Worm (Caenorhabditis elegans) whole organism, L2 larva: ENCODE results near the gene agt-2.
A peak's percentile ranks its signal among the peaks of the same experiment; 100 is the strongest.

ENCODE experiments used
- C34F6.9 ChIP-seq: fragments of 150-350 bp; optimal IDR thresholded peaks from 2 replicates; lab custom pipeline; 2014; ENCODE audit warnings: missing biosample characterization, missing genetic modification characterization
- F13H6.1 ChIP-seq: sonication (generic microtip); optimal IDR thresholded peaks from 2 replicates; lab custom pipeline; 2016; ENCODE audit warnings: missing genetic modification characterization, missing compliant biosample characterization
- R02D3.7 ChIP-seq: fragments of 150-350 bp; optimal IDR thresholded peaks from 2 replicates; lab custom pipeline; 2014; ENCODE audit warnings: missing biosample characterization, missing genetic modification characterization
- Y55F3AM.14 ChIP-seq: fragments of 200-800 bp; sonication (Bioruptor generic); optimal IDR thresholded peaks from 2 replicates; lab custom pipeline; 2018; ENCODE audit warnings: mild to moderate bottlenecking, missing genetic modification characterization, missing compliant biosample characterization
- ZK546.5 ChIP-seq: sonication (generic microtip); optimal IDR thresholded peaks from 2 replicates; lab custom pipeline; 2017; ENCODE audit warnings: missing biosample characterization, missing genetic modification characterization
- alr-1 ChIP-seq: fragments of 150-350 bp; optimal IDR thresholded peaks from 2 replicates; lab custom pipeline; 2014; ENCODE audit warnings: missing biosample characterization, missing genetic modification characterization
- aly-2 ChIP-seq: fragments of 150-350 bp; optimal IDR thresholded peaks from 2 replicates; lab custom pipeline; 2014; ENCODE audit warnings: missing biosample characterization, missing genetic modification characterization
- ama-1 ChIP-seq: fragments of 150-350 bp; optimal IDR thresholded peaks from 2 replicates; lab custom pipeline; 2018; ENCODE audit warnings: inconsistent platforms
- blmp-1 ChIP-seq: sonication (generic microtip); optimal IDR thresholded peaks from 2 replicates; lab custom pipeline; 2017; ENCODE audit warnings: missing genetic modification characterization, mild to moderate bottlenecking, missing compliant biosample characterization, antibody characterized with exemption, moderate library complexity; ENCODE audit not compliant: insufficient read depth
- ceh-16 ChIP-seq: fragments of 150-350 bp; optimal IDR thresholded peaks from 2 replicates; lab custom pipeline; 2014; ENCODE audit warnings: missing biosample characterization, missing genetic modification characterization
- crh-2 ChIP-seq: sonication (generic microtip); optimal IDR thresholded peaks from 2 replicates; lab custom pipeline; 2017; ENCODE audit warnings: missing biosample characterization, missing genetic modification characterization
- dmd-4 ChIP-seq: sonication (generic microtip); optimal IDR thresholded peaks from 2 replicates; lab custom pipeline; 2017; ENCODE audit warnings: missing biosample characterization, missing genetic modification characterization
- egl-27 ChIP-seq: sonication (generic microtip); optimal IDR thresholded peaks from 3 replicates; lab custom pipeline; 2017; ENCODE audit warnings: missing biosample characterization, missing genetic modification reagents, missing genetic modification characterization
- elt-1 ChIP-seq: fragments of 150-350 bp; optimal IDR thresholded peaks from 2 replicates; lab custom pipeline; 2014; ENCODE audit warnings: missing biosample characterization, missing genetic modification characterization
- elt-3 ChIP-seq: sonication (generic microtip); optimal IDR thresholded peaks from 2 replicates; lab custom pipeline; 2017; ENCODE audit warnings: missing biosample characterization, missing genetic modification characterization
- fos-1 ChIP-seq: fragments of 150-350 bp; optimal IDR thresholded peaks from 2 replicates; lab custom pipeline; 2014; ENCODE audit warnings: missing biosample characterization, missing genetic modification characterization
- gmeb-1 ChIP-seq: fragments of 150-350 bp; optimal IDR thresholded peaks from 2 replicates; lab custom pipeline; 2014; ENCODE audit warnings: missing biosample characterization, missing genetic modification characterization
- lin-11 ChIP-seq: fragments of 150-350 bp; sonication (generic microtip); optimal IDR thresholded peaks from 2 replicates; lab custom pipeline; 2014; ENCODE audit warnings: missing biosample characterization, missing genetic modification characterization, inconsistent platforms, mixed read lengths
- lin-13 ChIP-seq: fragments of 150-350 bp; optimal IDR thresholded peaks from 2 replicates; lab custom pipeline; 2014; ENCODE audit warnings: missing biosample characterization, missing genetic modification reagents, missing genetic modification characterization
- lsy-2 ChIP-seq, 2 experiments: fragments of 150-350 bp in 1 of 2; sonication (generic microtip) in 1 of 2; optimal IDR thresholded peaks; 2 replicates each; lab custom pipeline; 2014 to 2017; ENCODE audit warnings: missing biosample characterization in 2 of 2, missing genetic modification characterization in 2 of 2
- mab-5 ChIP-seq: fragments of 150-350 bp; optimal IDR thresholded peaks from 2 replicates; lab custom pipeline; 2014; ENCODE audit warnings: missing biosample characterization, missing genetic modification characterization
- mbf-1 ChIP-seq: sonication (generic microtip); optimal IDR thresholded peaks from 2 replicates; lab custom pipeline; 2017; ENCODE audit warnings: missing biosample characterization, missing genetic modification characterization
- nhr-10 ChIP-seq: sonication (generic microtip); optimal IDR thresholded peaks from 2 replicates; lab custom pipeline; 2017; ENCODE audit warnings: missing biosample characterization, missing genetic modification characterization
- nhr-12 ChIP-seq: fragments of 150-350 bp; optimal IDR thresholded peaks from 2 replicates; lab custom pipeline; 2014; ENCODE audit warnings: missing biosample characterization, missing genetic modification characterization
- nhr-129 ChIP-seq: fragments of 150-350 bp; optimal IDR thresholded peaks from 2 replicates; lab custom pipeline; 2014; ENCODE audit warnings: missing biosample characterization, missing genetic modification characterization
- nhr-237 ChIP-seq: fragments of 150-350 bp; optimal IDR thresholded peaks from 2 replicates; lab custom pipeline; 2014; ENCODE audit warnings: missing biosample characterization, missing genetic modification characterization
- nhr-25 ChIP-seq: fragments of 150-350 bp; sonication (generic microtip); optimal IDR thresholded peaks from 3 replicates; lab custom pipeline; 2014; ENCODE audit warnings: missing biosample characterization, missing genetic modification characterization
- nhr-6 ChIP-seq: fragments of 150-350 bp; optimal IDR thresholded peaks from 2 replicates; lab custom pipeline; 2014; ENCODE audit warnings: missing biosample characterization, missing genetic modification characterization
- nhr-77 ChIP-seq: fragments of 150-350 bp; optimal IDR thresholded peaks from 2 replicates; lab custom pipeline; 2014; ENCODE audit warnings: missing biosample characterization, missing genetic modification characterization
- peb-1 ChIP-seq: fragments of 150-350 bp; optimal IDR thresholded peaks from 2 replicates; lab custom pipeline; 2014; ENCODE audit warnings: missing biosample characterization, missing genetic modification characterization
- sem-4 ChIP-seq: fragments of 150-350 bp; optimal IDR thresholded peaks from 2 replicates; lab custom pipeline; 2014; ENCODE audit warnings: missing biosample characterization, missing genetic modification reagents, missing genetic modification characterization
- skn-1 ChIP-seq: sonication (generic microtip); optimal IDR thresholded peaks from 2 replicates; lab custom pipeline; 2017; ENCODE audit warnings: missing biosample characterization, missing genetic modification characterization
- sma-9 ChIP-seq, 2 experiments: fragments of 150-350 bp in 1 of 2; sonication (generic microtip) in 1 of 2; optimal IDR thresholded peaks; 2 replicates each; lab custom pipeline; 2014 to 2016; ENCODE audit warnings: missing genetic modification characterization in 2 of 2, mild to moderate bottlenecking in 1 of 2, missing biosample characterization in 1 of 2, missing compliant biosample characterization in 1 of 2, missing genetic modification reagents in 1 of 2, moderate library complexity in 1 of 2
- snpc-4 ChIP-seq: fragments of 150-350 bp; optimal IDR thresholded peaks from 2 replicates; lab custom pipeline; 2014; ENCODE audit warnings: missing biosample characterization, missing genetic modification characterization
- unc-39 ChIP-seq: fragments of 150-350 bp; optimal IDR thresholded peaks from 2 replicates; lab custom pipeline; 2014; ENCODE audit warnings: missing biosample characterization, missing genetic modification characterization
- unc-62 ChIP-seq: fragments of 150-350 bp; optimal IDR thresholded peaks from 2 replicates; lab custom pipeline; 2014; ENCODE audit warnings: missing biosample characterization, missing genetic modification reagents, missing genetic modification characterization
- zag-1 ChIP-seq: fragments of 150-350 bp; optimal IDR thresholded peaks from 2 replicates; lab custom pipeline; 2014; ENCODE audit warnings: missing biosample characterization, missing genetic modification characterization
- ztf-11 ChIP-seq: sonication (generic microtip); optimal IDR thresholded peaks from 2 replicates; lab custom pipeline; 2017; ENCODE audit warnings: missing biosample characterization, missing genetic modification characterization
- ztf-4 ChIP-seq: fragments of 150-350 bp; optimal IDR thresholded peaks from 2 replicates; lab custom pipeline; 2014; ENCODE audit warnings: missing biosample characterization, missing genetic modification characterization

The agt-2 gene

ce11 chrII:5370641-5371040 lies 3.0 kb downstream of the agt-2 start, which contains the start of gene F09E5.12:
Gene F09E5.12 (minus strand): TSS chrII:5370741.
- TF ChIP-seq unc-39 (tag; lab: Kevin White, UChicago), result no peak
- TF ChIP-seq lin-11 (tag; lab: Kevin White, UChicago), result no peak
- TF ChIP-seq dmd-4 (tag; lab: Kevin White, UChicago), result no peak
- no peak for TF ChIP-seq lin-13 (GFP tag; lab: Kevin White, UChicago)
- TF ChIP-seq nhr-12 (tag; lab: Kevin White, UChicago), result no peak
- no peak for TF ChIP-seq mab-5 (tag; lab: Kevin White, UChicago)
- TF ChIP-seq peb-1 (tag; lab: Kevin White, UChicago), result no peak
- no peak for TF ChIP-seq R02D3.7 (tag; lab: Kevin White, UChicago)
- TF ChIP-seq unc-62 (GFP tag; lab: Kevin White, UChicago), result no peak
- TF ChIP-seq mbf-1 (tag; lab: Kevin White, UChicago), result no peak
- no peak for TF ChIP-seq ama-1 (lab: Kevin White, UChicago)

DNA sequence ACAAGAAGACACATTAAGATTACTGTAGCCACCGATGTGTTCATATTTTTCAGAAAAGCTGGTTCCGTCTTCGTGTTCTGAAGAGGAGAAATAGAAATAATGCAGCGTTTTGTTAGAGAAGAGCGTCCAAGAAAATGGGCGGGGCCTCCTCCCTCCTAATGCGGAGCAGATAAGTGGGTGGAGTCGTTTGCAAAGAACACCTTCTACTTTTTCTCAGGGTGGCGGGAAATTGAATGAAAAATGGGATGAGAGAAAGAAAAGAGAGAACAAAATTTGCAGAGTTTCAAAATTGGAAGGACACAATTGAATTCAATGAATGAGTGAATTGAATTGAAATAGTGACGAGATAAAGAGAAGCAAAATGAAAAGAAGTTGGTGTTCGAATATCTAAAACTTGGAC lies 8.0 kb downstream of the agt-2 start, which contains the start of gene F09E5.16:
TSS of gene F09E5.16 (minus strand) at position 101 of the 400 bp plus-strand sequence.
- no peak for TF ChIP-seq nhr-10 (tag; lab: Kevin White, UChicago)
- no peak for TF ChIP-seq gmeb-1 (tag; lab: Kevin White, UChicago)
- no peak for TF ChIP-seq snpc-4 (tag; lab: Kevin White, UChicago)
- TF ChIP-seq elt-3 (tag; lab: Kevin White, UChicago), result no peak
- TF ChIP-seq nhr-129, result no peak
- TF ChIP-seq mbf-1 (tag; lab: Kevin White, UChicago), result no peak
- TF ChIP-seq nhr-6 (tag; lab: Kevin White, UChicago), result no peak
- no peak for TF ChIP-seq skn-1 (tag; lab: Kevin White, UChicago)
- no peak for TF ChIP-seq F13H6.1 (tag; lab: Kevin White, UChicago)
- no peak for TF ChIP-seq zag-1
- TF ChIP-seq ceh-16 (tag; lab: Kevin White, UChicago), result no peak
- no peak for TF ChIP-seq unc-62 (GFP tag; lab: Kevin White, UChicago)
- no peak for TF ChIP-seq alr-1 (tag; lab: Kevin White, UChicago)

DNA sequence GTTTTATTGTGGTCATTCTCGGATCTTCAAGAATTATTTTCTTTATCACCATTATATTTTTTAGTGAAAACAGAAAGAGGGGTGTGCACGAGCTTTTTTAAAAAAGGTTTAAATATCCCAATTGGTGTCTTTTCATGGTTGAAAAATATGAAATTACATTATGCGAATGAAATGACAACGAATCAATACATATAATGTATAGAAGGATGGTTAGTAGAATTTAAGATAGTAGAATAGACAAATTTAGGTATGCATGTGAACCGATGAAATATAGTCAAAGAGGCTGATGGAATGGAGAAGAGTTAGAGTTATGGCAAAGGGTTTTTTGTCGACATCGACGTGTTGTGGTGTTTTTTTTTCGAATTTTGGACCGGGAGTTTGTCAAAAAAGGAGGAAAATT lies 9.1 kb downstream of the agt-2 start:
- TF ChIP-seq snpc-4 (tag; lab: Kevin White, UChicago) (no peak), unc-62 (GFP tag; lab: Kevin White, UChicago) (no peak), C34F6.9 (tag; lab: Kevin White, UChicago) (no peak), elt-1 (tag; lab: Kevin White, UChicago) (no peak), nhr-25 (no peak), R02D3.7 (tag; lab: Kevin White, UChicago) (no peak), sma-9 (GFP tag; optimal IDR thresholded peaks at IDR 0.05; lab: Kevin White, UChicago) (no peak), sma-9 (tag; optimal IDR thresholded peaks at IDR 0.05; lab: Kevin White, UChicago) (no peak), ama-1 (lab: Kevin White, UChicago) (no peak), nhr-10 (tag; lab: Kevin White, UChicago) (no peak), alr-1 (tag; lab: Kevin White, UChicago) (no peak), fos-1 (no peak), ZK546.5 (tag; lab: Kevin White, UChicago) (no peak)

DNA sequence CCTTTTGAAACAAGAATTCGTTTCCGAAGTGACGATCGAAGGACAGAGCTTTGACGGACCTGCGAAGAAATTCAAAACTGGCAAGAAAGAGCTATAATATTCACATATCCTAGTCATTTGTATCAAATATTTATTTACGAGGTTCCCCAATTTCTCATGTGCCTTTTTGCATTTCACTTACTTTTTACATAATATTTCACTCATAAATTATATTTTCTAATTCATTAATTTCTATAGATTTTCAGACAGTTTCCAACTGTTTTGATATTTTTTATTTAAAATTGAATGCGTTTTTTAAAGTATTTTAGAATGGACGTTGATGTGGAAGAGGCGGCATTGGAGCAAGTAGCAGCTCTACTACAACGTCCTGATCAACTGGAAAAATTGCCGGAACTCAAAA lies 14.4 kb downstream of the agt-2 start, which contains the start of gene sec-6:
TSS of gene sec-6 (plus strand) at position 301 of the 400 bp plus-strand sequence.
- no peak for TF ChIP-seq Y55F3AM.14 (GFP tag; lab: Kevin White, UChicago)

- no peak for TF ChIP-seq unc-39 (tag; lab: Kevin White, UChicago)
- no peak for TF ChIP-seq elt-1 (tag; lab: Kevin White, UChicago)
- TF ChIP-seq gmeb-1 (tag; lab: Kevin White, UChicago), result peak; percentile 83
- peak; percentile 29 for TF ChIP-seq ZK546.5 (tag; lab: Kevin White, UChicago)
- TF ChIP-seq nhr-25, result peak; percentile 53
- peak; percentile 76 for TF ChIP-seq sem-4 (tag; lab: Kevin White, UChicago)
- TF ChIP-seq dmd-4 (tag; lab: Kevin White, UChicago), result no peak
- no peak for TF ChIP-seq aly-2 (tag; lab: Kevin White, UChicago)
- TF ChIP-seq mab-5 (tag; lab: Kevin White, UChicago), result peak; percentile 56
- TF ChIP-seq mbf-1 (tag; lab: Kevin White, UChicago), result no peak
- peak; percentile 81 for TF ChIP-seq crh-2 (tag; lab: Kevin White, UChicago)
- TF ChIP-seq nhr-237 (tag; lab: Kevin White, UChicago), result peak; percentile 52
- TF ChIP-seq snpc-4 (tag; lab: Kevin White, UChicago), result peak; percentile 54
- peak; percentile 63 for TF ChIP-seq ztf-4 (tag; lab: Kevin White, UChicago)
- no peak for TF ChIP-seq nhr-10 (tag; lab: Kevin White, UChicago)
- TF ChIP-seq alr-1 (tag; lab: Kevin White, UChicago), result no peak
- TF ChIP-seq ztf-11, result no peak
- peak; percentile 80 for TF ChIP-seq nhr-129
- TF ChIP-seq egl-27 (tag; lab: Kevin White, UChicago), result no peak
- TF ChIP-seq nhr-77 (tag; lab: Kevin White, UChicago), result no peak
- no peak for TF ChIP-seq unc-62 (GFP tag; lab: Kevin White, UChicago)
- peak; percentile 41 for TF ChIP-seq skn-1 (tag; lab: Kevin White, UChicago)
- peak; percentile 10 for TF ChIP-seq blmp-1 (tag; lab: Kevin White, UChicago)
- TF ChIP-seq sma-9 (GFP tag; optimal IDR thresholded peaks at IDR 0.05; lab: Kevin White, UChicago), result peak; percentile 79
- no peak for TF ChIP-seq sma-9 (tag; optimal IDR thresholded peaks at IDR 0.05; lab: Kevin White, UChicago)
- peak; percentile 72 for TF ChIP-seq zag-1
- TF ChIP-seq ceh-16 (tag; lab: Kevin White, UChicago), result peak; percentile 19
- TF ChIP-seq lsy-2 (tag; optimal IDR thresholded peaks at IDR 0.05; lab: Kevin White, UChicago), result peak; percentile 59 to 85
- peak; percentile 86 for TF ChIP-seq lin-13 (GFP tag; lab: Kevin White, UChicago)
- peak; percentile 89 for TF ChIP-seq lin-11 (tag; lab: Kevin White, UChicago)
- TF ChIP-seq F13H6.1 (tag; lab: Kevin White, UChicago), result peak; percentile 83
Observed at ce11 chrII:5358137-5358745, 15.4 kb downstream of the agt-2 start, which contains the start of the genes F09E5.11 and bmy-1. Gene F09E5.11 (minus strand): TSS chrII:5358187. Gene bmy-1 (plus strand): TSS chrII:5358695.
